Worm (Caenorhabditis elegans) whole organism, L4 larva: ENCODE measurements around the gene K08B12.1.
A peak's percentile ranks its signal among the peaks of the same experiment; 100 is the strongest.

Source experiments
- ceh-32 ChIP-seq: sonication (generic microtip); optimal IDR thresholded peaks from 2 replicates; lab custom pipeline; 2016; ENCODE audit warnings: mild to moderate bottlenecking, missing genetic modification characterization, missing compliant biosample characterization; ENCODE audit not compliant: poor library complexity
- dmd-9 ChIP-seq: fragments of 200-800 bp; sonication (Bioruptor generic); IDR thresholded peaks from 2 replicates; pipeline ENCODE4 v1.3.6; 2022; ENCODE audit warnings: missing genetic modification reagents, missing genetic modification characterization, missing compliant biosample characterization
- egl-27 ChIP-seq: sonication (generic microtip); optimal IDR thresholded peaks from 3 replicates; lab custom pipeline; 2017; ENCODE audit warnings: missing biosample characterization, missing genetic modification reagents, missing genetic modification characterization
- hlh-30 ChIP-seq: sonication (generic microtip); optimal IDR thresholded peaks from 2 replicates; lab custom pipeline; 2017; ENCODE audit warnings: antibody characterized with exemption, mild to moderate bottlenecking, missing genetic modification characterization, missing compliant biosample characterization; ENCODE audit not compliant: insufficient read depth
- jun-1 ChIP-seq: fragments of 150-350 bp; optimal IDR thresholded peaks from 2 replicates; lab custom pipeline; 2014; ENCODE audit warnings: missing biosample characterization, missing genetic modification reagents, missing genetic modification characterization
- mes-2 ChIP-seq: sonication (generic microtip); optimal IDR thresholded peaks from 2 replicates; lab custom pipeline; 2016; ENCODE audit warnings: missing genotype, mild to moderate bottlenecking, missing genetic modification characterization, missing compliant biosample characterization; ENCODE audit not compliant: poor library complexity, severe bottlenecking
- nhr-41 ChIP-seq: fragments of 200-800 bp; sonication (Bioruptor generic); IDR thresholded peaks from 2 replicates; pipeline ENCODE4 v1.3.6; 2022; ENCODE audit warnings: missing genetic modification reagents, missing genetic modification characterization, missing compliant biosample characterization
- pqm-1 ChIP-seq: sonication (generic microtip); optimal IDR thresholded peaks from 2 replicates; lab custom pipeline; 2017; ENCODE audit warnings: missing biosample characterization, missing genetic modification characterization
- rbr-2 ChIP-seq: sonication (generic microtip); optimal IDR thresholded peaks from 2 replicates; lab custom pipeline; 2016; ENCODE audit warnings: missing genotype, missing genetic modification characterization, missing compliant biosample characterization
- snpc-4 ChIP-seq: fragments of 150-350 bp; optimal IDR thresholded peaks from 2 replicates; lab custom pipeline; 2014; ENCODE audit warnings: missing biosample characterization, missing genetic modification characterization
- unc-62 ChIP-seq, 3 experiments: fragments of 150-350 bp in 1 of 3; sonication (generic microtip); optimal IDR thresholded peaks in 2 of 3; peaks in 1 of 3; 1 replicate in 1 of 3; 2 replicates in 2 of 3; lab custom pipeline; 2014 to 2017; ENCODE audit warnings: missing biosample characterization in 3 of 3, missing genetic modification characterization in 3 of 3, missing genetic modification reagents in 3 of 3, missing genotype in 1 of 3
- zip-2 ChIP-seq: fragments of 150-350 bp; optimal IDR thresholded peaks from 2 replicates; lab custom pipeline; 2014; ENCODE audit warnings: missing biosample characterization, missing genetic modification characterization

ce11 chrV:6244631-6245030, 14.5 kb upstream of the K08B12.1 start:
- TF ChIP-seq ceh-32: no peak
- TF ChIP-seq jun-1 (tag; lab: Kevin White, UChicago): no peak
- TF ChIP-seq mes-2 (tag; lab: Kevin White, UChicago): no peak
- TF ChIP-seq unc-62 (GFP tag; optimal IDR thresholded peaks at IDR 0.05 in 1 of 2; lab: Kevin White, UChicago): no peak
- no peak for TF ChIP-seq unc-62 (tag; optimal IDR thresholded peaks at IDR 0.05; lab: Kevin White, UChicago)
- TF ChIP-seq egl-27: no peak
- TF ChIP-seq pqm-1 (tag; lab: Kevin White, UChicago): no peak
- no peak for TF ChIP-seq zip-2 (tag; lab: Kevin White, UChicago)
- peak; percentile 23 for TF ChIP-seq rbr-2
- peak; percentile 45 for TF ChIP-seq hlh-30 (tag; lab: Kevin White, UChicago)
- TF ChIP-seq snpc-4 (tag; lab: Kevin White, UChicago): no peak
- no peak for TF ChIP-seq nhr-41 (GFP tag; lab: Robert Waterston, UW)
- TF ChIP-seq dmd-9 (GFP tag; lab: Robert Waterston, UW): no peak
